Worm (Caenorhabditis elegans) whole organism, late embryonic: Measurements from ENCODE around the gene K10G9.2.

Source experiments
- elt-4 ChIP-seq: sonication (generic microtip); optimal IDR thresholded peaks from 2 replicates; lab custom pipeline; 2016; ENCODE audit warnings: missing genetic modification characterization, missing compliant biosample characterization
- fkh-6 ChIP-seq: sonication (generic microtip); optimal IDR thresholded peaks from 2 replicates; lab custom pipeline; 2016; ENCODE audit warnings: missing genetic modification characterization, missing compliant biosample characterization
- lin-11 ChIP-seq: fragments of 200-800 bp; sonication (Bioruptor generic); optimal IDR thresholded peaks from 2 replicates; lab custom pipeline; 2018; ENCODE audit warnings: mild to moderate bottlenecking, missing genetic modification characterization, missing compliant biosample characterization
- syd-9 ChIP-seq: sonication (generic microtip); optimal IDR thresholded peaks from 2 replicates; lab custom pipeline; 2016; ENCODE audit warnings: mild to moderate bottlenecking, missing genetic modification characterization, moderate library complexity, missing compliant biosample characterization

ce11 chrIII:10248441-10249137 is 37.1 kb upstream of the K10G9.2 start, which contains the start of the genes div-1 and cor-1:
- TF ChIP-seq lin-11 (tag; lab: Kevin White, UChicago) (no peak), fkh-6 (tag; lab: Kevin White, UChicago) (no peak), syd-9 (tag; lab: Kevin White, UChicago) (no peak), elt-4 (tag; lab: Kevin White, UChicago) (no peak)
